Worm (Caenorhabditis elegans) whole organism, L2 larva: ENCODE data around the gene mboa-3.

Experiments used
- C34F6.9 ChIP-seq: fragments of 150-350 bp; optimal IDR thresholded peaks from 2 replicates; lab custom pipeline; 2014; ENCODE audit warnings: missing biosample characterization, missing genetic modification characterization
- F13H6.1 ChIP-seq: sonication (generic microtip); optimal IDR thresholded peaks from 2 replicates; lab custom pipeline; 2016; ENCODE audit warnings: missing genetic modification characterization, missing compliant biosample characterization
- R02D3.7 ChIP-seq: fragments of 150-350 bp; optimal IDR thresholded peaks from 2 replicates; lab custom pipeline; 2014; ENCODE audit warnings: missing biosample characterization, missing genetic modification characterization
- alr-1 ChIP-seq: fragments of 150-350 bp; optimal IDR thresholded peaks from 2 replicates; lab custom pipeline; 2014; ENCODE audit warnings: missing biosample characterization, missing genetic modification characterization
- aly-2 ChIP-seq: fragments of 150-350 bp; optimal IDR thresholded peaks from 2 replicates; lab custom pipeline; 2014; ENCODE audit warnings: missing biosample characterization, missing genetic modification characterization
- blmp-1 ChIP-seq: sonication (generic microtip); optimal IDR thresholded peaks from 2 replicates; lab custom pipeline; 2017; ENCODE audit warnings: missing genetic modification characterization, mild to moderate bottlenecking, missing compliant biosample characterization, antibody characterized with exemption, moderate library complexity; ENCODE audit not compliant: insufficient read depth
- ceh-82 ChIP-seq: fragments of 150-350 bp; optimal IDR thresholded peaks from 2 replicates; lab custom pipeline; 2014; ENCODE audit warnings: missing biosample characterization, missing genetic modification characterization
- crh-2 ChIP-seq: sonication (generic microtip); optimal IDR thresholded peaks from 2 replicates; lab custom pipeline; 2017; ENCODE audit warnings: missing biosample characterization, missing genetic modification characterization
- egl-27 ChIP-seq: sonication (generic microtip); optimal IDR thresholded peaks from 3 replicates; lab custom pipeline; 2017; ENCODE audit warnings: missing biosample characterization, missing genetic modification reagents, missing genetic modification characterization
- elt-1 ChIP-seq: fragments of 150-350 bp; optimal IDR thresholded peaks from 2 replicates; lab custom pipeline; 2014; ENCODE audit warnings: missing biosample characterization, missing genetic modification characterization
- gmeb-1 ChIP-seq: fragments of 150-350 bp; optimal IDR thresholded peaks from 2 replicates; lab custom pipeline; 2014; ENCODE audit warnings: missing biosample characterization, missing genetic modification characterization
- lin-39 ChIP-seq: fragments of 150-350 bp; optimal IDR thresholded peaks from 2 replicates; lab custom pipeline; 2014; ENCODE audit warnings: missing biosample characterization, missing genetic modification reagents, missing genetic modification characterization
- lsy-2 ChIP-seq, 2 experiments: fragments of 150-350 bp in 1 of 2; sonication (generic microtip) in 1 of 2; optimal IDR thresholded peaks; 2 replicates each; lab custom pipeline; 2014 to 2017; ENCODE audit warnings: missing biosample characterization in 2 of 2, missing genetic modification characterization in 2 of 2
- nhr-10 ChIP-seq: sonication (generic microtip); optimal IDR thresholded peaks from 2 replicates; lab custom pipeline; 2017; ENCODE audit warnings: missing biosample characterization, missing genetic modification characterization
- nhr-129 ChIP-seq: fragments of 150-350 bp; optimal IDR thresholded peaks from 2 replicates; lab custom pipeline; 2014; ENCODE audit warnings: missing biosample characterization, missing genetic modification characterization
- nhr-21 ChIP-seq: fragments of 150-350 bp; optimal IDR thresholded peaks from 2 replicates; lab custom pipeline; 2014; ENCODE audit warnings: missing biosample characterization, missing genetic modification characterization
- nhr-23 ChIP-seq: fragments of 150-350 bp; optimal IDR thresholded peaks from 2 replicates; lab custom pipeline; 2014; ENCODE audit warnings: missing biosample characterization, missing genetic modification reagents, missing genetic modification characterization
- nhr-237 ChIP-seq: fragments of 150-350 bp; optimal IDR thresholded peaks from 2 replicates; lab custom pipeline; 2014; ENCODE audit warnings: missing biosample characterization, missing genetic modification characterization
- nhr-25 ChIP-seq: fragments of 150-350 bp; sonication (generic microtip); optimal IDR thresholded peaks from 3 replicates; lab custom pipeline; 2014; ENCODE audit warnings: missing biosample characterization, missing genetic modification characterization
- nhr-77 ChIP-seq: fragments of 150-350 bp; optimal IDR thresholded peaks from 2 replicates; lab custom pipeline; 2014; ENCODE audit warnings: missing biosample characterization, missing genetic modification characterization
- peb-1 ChIP-seq: fragments of 150-350 bp; optimal IDR thresholded peaks from 2 replicates; lab custom pipeline; 2014; ENCODE audit warnings: missing biosample characterization, missing genetic modification characterization
- sma-9 ChIP-seq, 2 experiments: fragments of 150-350 bp in 1 of 2; sonication (generic microtip) in 1 of 2; optimal IDR thresholded peaks; 2 replicates each; lab custom pipeline; 2014 to 2016; ENCODE audit warnings: missing genetic modification characterization in 2 of 2, mild to moderate bottlenecking in 1 of 2, missing biosample characterization in 1 of 2, missing compliant biosample characterization in 1 of 2, missing genetic modification reagents in 1 of 2, moderate library complexity in 1 of 2
- snpc-4 ChIP-seq: fragments of 150-350 bp; optimal IDR thresholded peaks from 2 replicates; lab custom pipeline; 2014; ENCODE audit warnings: missing biosample characterization, missing genetic modification characterization
- unc-55 ChIP-seq: fragments of 150-350 bp; sonication (generic microtip); optimal IDR thresholded peaks from 3 replicates; lab custom pipeline; 2014; ENCODE audit warnings: missing biosample characterization, missing genetic modification reagents, missing genetic modification characterization
- zag-1 ChIP-seq: fragments of 150-350 bp; optimal IDR thresholded peaks from 2 replicates; lab custom pipeline; 2014; ENCODE audit warnings: missing biosample characterization, missing genetic modification characterization
- ztf-1 ChIP-seq: fragments of 200-800 bp; sonication (Bioruptor generic); conservative IDR thresholded peaks from 2 replicates; pipeline ENCODE4 v1.3.6; 2022; ENCODE audit warnings: missing genetic modification characterization, missing compliant biosample characterization
- ztf-11 ChIP-seq: sonication (generic microtip); optimal IDR thresholded peaks from 2 replicates; lab custom pipeline; 2017; ENCODE audit warnings: missing biosample characterization, missing genetic modification characterization
- ztf-4 ChIP-seq: fragments of 150-350 bp; optimal IDR thresholded peaks from 2 replicates; lab custom pipeline; 2014; ENCODE audit warnings: missing biosample characterization, missing genetic modification characterization

The mboa-3 gene

DNA sequence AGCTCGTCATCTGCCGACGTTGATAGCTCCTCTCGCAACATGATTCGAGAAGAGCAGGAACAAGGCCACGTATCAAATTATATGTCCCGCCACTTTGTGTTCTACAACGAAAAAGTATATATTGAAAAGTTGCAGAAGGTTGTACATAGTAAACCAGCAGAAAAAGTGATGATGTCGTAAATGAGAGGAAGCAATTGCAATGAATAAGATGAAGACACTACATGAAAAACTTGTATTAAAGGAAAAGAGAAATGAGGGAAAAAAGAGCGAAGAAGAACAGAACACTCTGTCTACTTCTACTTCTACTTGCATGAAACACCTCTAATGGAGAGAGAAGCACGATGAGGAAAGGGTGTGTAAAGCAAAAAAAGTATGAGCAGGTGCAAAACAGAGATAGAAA lies 17.5 kb downstream of the mboa-3 start, which contains the start of gene T23F2.2:
T23F2.2 (minus strand) TSS at position 101 of the 400 bp plus-strand sequence.
- TF ChIP-seq ztf-11 (tag; lab: Kevin White, UChicago) (no peak), nhr-25 (tag; lab: Kevin White, UChicago) (no peak), blmp-1 (tag; lab: Kevin White, UChicago) (no peak), alr-1 (no peak), unc-55 (GFP tag; lab: Kevin White, UChicago) (peak; percentile 42), nhr-237 (tag; lab: Kevin White, UChicago) (no peak)
- TF ChIP-seq, all 48 proteins: peak for 1

DNA sequence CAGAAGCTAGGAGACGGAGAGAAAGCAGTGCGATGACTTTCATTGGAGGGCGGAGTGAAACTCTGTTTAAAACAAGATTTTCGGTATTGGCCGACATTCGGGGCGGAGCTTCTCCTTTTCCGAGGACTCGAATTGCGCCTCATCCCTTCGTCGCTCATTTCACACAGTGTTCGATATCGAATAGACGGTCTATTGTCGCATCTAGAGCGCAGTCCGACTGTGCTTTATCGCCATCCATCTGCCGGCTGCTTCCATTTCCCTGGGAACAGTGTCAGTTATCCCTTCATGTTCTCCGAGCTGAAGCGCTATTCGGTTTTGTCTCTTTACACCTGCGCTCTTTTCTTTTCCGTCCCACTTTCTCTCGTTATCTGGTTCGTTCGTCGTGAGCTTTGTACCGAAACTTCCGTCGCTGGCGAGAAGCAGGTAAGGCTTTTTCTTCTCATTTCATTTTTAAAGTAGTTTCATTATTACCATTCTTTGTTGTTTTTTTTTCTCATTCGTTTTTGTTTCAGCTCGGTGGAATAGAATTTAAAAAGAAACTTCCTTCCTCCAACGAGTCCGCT lies 29.7 kb downstream of the mboa-3 start, which contains the start of the genes bus-8A and bus-8B:
bus-8A (plus strand) TSS at position 96 of the 563 bp plus-strand sequence.
bus-8B (plus strand) TSS at position 513 of the 563 bp plus-strand sequence.
- TF ChIP-seq nhr-237 (tag; lab: Kevin White, UChicago) = no peak

DNA sequence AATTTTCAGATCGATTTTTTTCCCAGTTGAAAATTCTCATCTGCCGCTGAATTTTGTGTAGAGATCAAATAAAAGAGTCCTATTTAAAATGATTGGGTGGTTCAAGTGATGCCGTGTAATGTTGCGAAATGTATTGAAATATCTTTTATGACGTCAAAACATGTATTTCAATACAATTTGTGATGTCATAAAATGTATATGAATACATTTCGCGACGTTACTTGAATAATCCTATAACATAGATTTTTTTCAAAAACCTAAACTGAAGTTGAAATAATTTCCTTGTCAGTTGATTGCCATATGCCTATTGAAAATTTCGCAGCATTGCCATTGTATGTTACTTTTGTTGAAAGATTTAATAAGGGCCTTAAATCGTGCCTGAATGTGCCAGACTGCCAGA lies 33.1 kb downstream of the mboa-3 start, which contains the start of gene F55D1.1:
F55D1.1 (plus strand) TSS at position 301 of the 400 bp plus-strand sequence.
- TF ChIP-seq blmp-1 (tag; lab: Kevin White, UChicago) = no peak
- TF ChIP-seq ztf-11 (tag; lab: Kevin White, UChicago) = no peak
- TF ChIP-seq crh-2 (tag; lab: Kevin White, UChicago) = no peak
- no peak for TF ChIP-seq alr-1
- no peak for TF ChIP-seq snpc-4 (tag; lab: Kevin White, UChicago)
- TF ChIP-seq nhr-10 (tag; lab: Kevin White, UChicago) = no peak
- TF ChIP-seq egl-27 = no peak
- no peak for TF ChIP-seq ztf-1
- TF ChIP-seq, all 48 proteins: peak for 0

DNA sequence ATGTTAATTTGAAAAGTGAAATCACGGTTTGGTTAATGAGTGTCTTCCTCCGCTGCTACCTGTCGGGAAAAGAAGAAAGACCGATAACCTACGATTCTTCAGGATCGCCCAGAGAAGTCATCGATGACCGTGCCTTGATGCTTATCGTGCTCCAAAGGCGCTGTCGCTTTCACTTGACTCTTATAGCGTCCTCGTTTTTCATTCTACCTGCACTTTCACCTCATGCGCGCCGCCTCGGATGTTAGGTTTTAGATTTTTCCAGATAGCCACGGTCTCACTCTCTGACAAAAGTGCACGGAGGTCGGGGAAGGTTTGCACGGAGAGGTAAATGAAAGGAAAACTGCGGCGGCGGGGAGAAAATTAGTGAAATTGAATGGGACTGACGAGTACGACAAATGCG lies 33.8 kb downstream of the mboa-3 start:
- no peak for TF ChIP-seq ceh-82 (tag; lab: Kevin White, UChicago)
- peak; percentile 14 for TF ChIP-seq elt-1 (tag; lab: Kevin White, UChicago)
- no peak for TF ChIP-seq gmeb-1 (tag; lab: Kevin White, UChicago)
- TF ChIP-seq blmp-1 (tag; lab: Kevin White, UChicago) = peak; percentile 42
- TF ChIP-seq nhr-23 (tag; lab: Kevin White, UChicago) = no peak
- no peak for TF ChIP-seq zag-1
- no peak for TF ChIP-seq lin-39

DNA sequence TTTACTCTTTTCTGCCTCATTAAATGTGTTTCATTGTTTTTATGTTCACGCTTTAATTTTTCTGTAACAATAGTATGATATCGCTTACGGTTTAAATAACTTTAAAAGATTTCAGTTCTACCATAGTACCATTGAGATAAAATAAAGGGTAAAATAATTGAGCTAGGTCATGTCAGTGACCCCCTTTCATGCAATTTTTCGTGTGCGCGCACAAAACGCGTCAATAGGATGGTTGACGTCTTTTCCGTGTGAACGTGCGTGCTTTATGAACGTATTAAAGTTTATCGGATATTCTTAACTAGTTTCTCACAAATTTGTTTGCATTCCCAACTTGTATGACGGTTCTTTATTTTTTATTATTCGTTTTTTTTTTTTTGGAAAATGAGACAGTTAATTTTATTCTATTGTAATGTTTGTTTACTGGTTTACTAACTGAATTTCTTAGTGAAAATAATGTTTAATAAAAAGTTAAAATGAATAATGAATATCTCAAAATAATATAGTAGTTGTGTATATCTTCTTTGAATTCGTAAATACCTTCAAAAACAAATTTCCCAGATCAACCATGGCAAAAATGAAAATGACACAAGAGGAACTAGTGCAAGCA lies 36.6 kb downstream of the mboa-3 start, which contains the start of gene C25F6.1:
C25F6.1 (plus strand) TSS at position 557 of the 607 bp plus-strand sequence.
- TF ChIP-seq aly-2 (tag; lab: Kevin White, UChicago) (no peak), peb-1 (tag; lab: Kevin White, UChicago) (no peak), nhr-129 (tag; lab: Kevin White, UChicago) (peak; percentile 45), lin-39 (no peak), crh-2 (tag; lab: Kevin White, UChicago) (no peak), sma-9 (GFP tag; optimal IDR thresholded peaks at IDR 0.05; lab: Kevin White, UChicago) (peak; percentile 8), sma-9 (tag; optimal IDR thresholded peaks at IDR 0.05; lab: Kevin White, UChicago) (no peak), F13H6.1 (peak; percentile 18), unc-55 (GFP tag; lab: Kevin White, UChicago) (peak; percentile 53), lsy-2 (tag; optimal IDR thresholded peaks at IDR 0.05; lab: Kevin White, UChicago) (peak in 1 of 2 experiments; percentile 41)

DNA sequence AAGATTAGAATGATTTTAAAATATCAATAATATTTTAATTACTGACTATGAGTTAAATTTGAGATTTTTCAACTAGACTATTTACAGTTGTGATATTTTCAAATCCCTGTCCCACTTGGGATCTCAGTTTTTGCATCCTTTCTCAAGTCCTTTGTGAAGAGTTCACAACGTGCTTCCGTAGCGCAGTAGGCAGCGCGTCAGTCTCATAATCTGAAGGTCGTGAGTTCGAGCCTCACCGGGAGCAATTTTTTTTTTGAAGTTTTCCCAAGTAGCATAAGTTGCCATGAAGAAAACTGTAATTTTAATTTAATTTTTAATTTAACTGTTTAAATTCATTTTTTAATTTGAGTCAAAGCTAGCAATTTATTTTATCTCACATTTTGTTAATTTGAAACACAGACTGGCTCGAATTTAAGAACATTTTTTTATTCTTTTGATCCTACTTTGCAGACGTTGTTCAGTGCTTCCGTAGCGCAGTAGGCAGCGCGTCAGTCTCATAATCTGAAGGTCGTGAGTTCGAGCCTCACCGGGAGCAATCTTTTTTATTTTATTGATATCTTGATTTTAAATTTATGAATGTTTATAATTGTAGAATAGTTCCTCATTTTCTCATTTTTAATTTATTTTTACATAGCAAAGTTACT lies 37.2 kb downstream of the mboa-3 start:
- no peak for TF ChIP-seq ztf-4 (tag; lab: Kevin White, UChicago)
- TF ChIP-seq ztf-1 = no peak
- TF ChIP-seq C34F6.9 = peak; percentile 18
- TF ChIP-seq aly-2 (tag; lab: Kevin White, UChicago) = no peak
- TF ChIP-seq snpc-4 (tag; lab: Kevin White, UChicago) = no peak
- no peak for TF ChIP-seq crh-2 (tag; lab: Kevin White, UChicago)
- no peak for TF ChIP-seq peb-1 (tag; lab: Kevin White, UChicago)
- no peak for TF ChIP-seq nhr-77 (tag; lab: Kevin White, UChicago)
- TF ChIP-seq nhr-10 (tag; lab: Kevin White, UChicago) = no peak
- TF ChIP-seq lsy-2 (tag; optimal IDR thresholded peaks at IDR 0.05; lab: Kevin White, UChicago) = peak; percentile 2 to 25
- no peak for TF ChIP-seq R02D3.7 (tag; lab: Kevin White, UChicago)
- TF ChIP-seq sma-9 (GFP tag; optimal IDR thresholded peaks at IDR 0.05; lab: Kevin White, UChicago) = no peak
- TF ChIP-seq sma-9 (tag; optimal IDR thresholded peaks at IDR 0.05; lab: Kevin White, UChicago) = no peak
- peak; percentile 16 for TF ChIP-seq nhr-21 (tag; lab: Kevin White, UChicago)
